Fruit fly (Drosophila melanogaster) whole organism, embryonic: ENCODE results near the gene pbl.

Experiments
- CG10366 ChIP-seq: fragments of 200-800 bp; sonication (Bioruptor generic); IDR thresholded peaks from 2 replicates; pipeline ENCODE4 v1.3.6; 2022; ENCODE audit warnings: missing biosample characterization, missing genetic modification characterization
- CG11504 ChIP-seq: fragments of 200-800 bp; sonication (Bioruptor generic); optimal IDR thresholded peaks from 3 replicates; lab custom pipeline; 2019; ENCODE audit warnings: missing biosample characterization, mild to moderate bottlenecking, missing genetic modification characterization, moderate library complexity
- CG13624 ChIP-seq: fragments of 200-800 bp; sonication (Bioruptor generic); optimal IDR thresholded peaks from 2 replicates; lab custom pipeline; 2016; ENCODE audit warnings: missing biosample characterization, missing genetic modification characterization
- CG13775 ChIP-seq: fragments of 200-800 bp; sonication (Bioruptor generic); optimal IDR thresholded peaks from 3 replicates; lab custom pipeline; 2017; ENCODE audit warnings: missing biosample characterization, mild to moderate bottlenecking, missing genetic modification characterization
- CG14050 ChIP-seq: fragments of 200-800 bp; sonication (Bioruptor generic); IDR thresholded peaks from 3 replicates; pipeline ENCODE4 v1.3.6; 2022; ENCODE audit warnings: missing biosample characterization, missing genetic modification characterization
- CG14441 ChIP-seq: fragments of 200-800 bp; sonication (Bioruptor generic); IDR thresholded peaks from 2 replicates; pipeline ENCODE4 v1.3.6; 2022; ENCODE audit warnings: missing biosample characterization, missing genetic modification characterization
- CG15514 ChIP-seq: fragments of 200-800 bp; sonication (Bioruptor generic); optimal IDR thresholded peaks from 3 replicates; lab custom pipeline; 2017; ENCODE audit warnings: missing biosample characterization, missing genetic modification characterization, mild to moderate bottlenecking, moderate library complexity, missing genetic modification reagents
- CG16815 ChIP-seq: fragments of 200-800 bp; sonication (Bioruptor generic); optimal IDR thresholded peaks from 3 replicates; lab custom pipeline; 2017; ENCODE audit warnings: missing biosample characterization, mild to moderate bottlenecking, missing genetic modification characterization
- CG17568 ChIP-seq: fragments of 200-800 bp; sonication (Bioruptor generic); optimal IDR thresholded peaks from 2 replicates; lab custom pipeline; 2018; ENCODE audit warnings: missing biosample characterization, mild to moderate bottlenecking, missing genetic modification characterization, moderate library complexity
- CG2678 ChIP-seq: fragments of 200-800 bp; sonication (Bioruptor generic); optimal IDR thresholded peaks from 3 replicates; lab custom pipeline; 2019; ENCODE audit warnings: missing biosample characterization, mild to moderate bottlenecking, missing genetic modification characterization, moderate library complexity
- CG30403 ChIP-seq: fragments of 200-800 bp; sonication (Bioruptor generic); optimal IDR thresholded peaks from 3 replicates; lab custom pipeline; 2016; ENCODE audit warnings: missing biosample characterization, missing genetic modification characterization
- CG32532 ChIP-seq: fragments of 200-800 bp; sonication (Bioruptor generic); IDR thresholded peaks from 2 replicates; pipeline ENCODE4 v1.3.6; 2022; ENCODE audit warnings: missing biosample characterization, missing genetic modification characterization
- CG3995 ChIP-seq: fragments of 200-800 bp; sonication (Bioruptor generic); optimal IDR thresholded peaks from 3 replicates; lab custom pipeline; 2016; ENCODE audit warnings: missing biosample characterization, missing genetic modification characterization
- CG6175 ChIP-seq: fragments of 200-800 bp; sonication (Bioruptor generic); IDR thresholded peaks from 3 replicates; pipeline ENCODE4 v1.3.6; 2022; ENCODE audit warnings: missing biosample characterization, missing genetic modification characterization
- CG6813 ChIP-seq: fragments of 200-800 bp; sonication (Bioruptor generic); optimal IDR thresholded peaks from 2 replicates; lab custom pipeline; 2017; ENCODE audit warnings: missing biosample characterization, missing genetic modification characterization, mild to moderate bottlenecking, moderate library complexity, missing genetic modification reagents
- CG7556 ChIP-seq: fragments of 200-800 bp; sonication (Bioruptor generic); optimal IDR thresholded peaks from 2 replicates; lab custom pipeline; 2017; ENCODE audit warnings: missing biosample characterization, mild to moderate bottlenecking, missing genetic modification characterization
- CG9727 ChIP-seq: fragments of 200-800 bp; sonication (Bioruptor generic); optimal IDR thresholded peaks from 3 replicates; lab custom pipeline; 2017; ENCODE audit warnings: missing biosample characterization, mild to moderate bottlenecking, missing genetic modification characterization
- CG9932 ChIP-seq: fragments of 200-800 bp; sonication (Bioruptor generic); IDR thresholded peaks from 2 replicates; pipeline ENCODE4 v1.3.6; 2022; ENCODE audit warnings: missing biosample characterization, missing genetic modification characterization
- D19B ChIP-seq: fragments of 200-800 bp; sonication (Bioruptor generic); optimal IDR thresholded peaks from 2 replicates; lab custom pipeline; 2017; ENCODE audit warnings: missing biosample characterization, mild to moderate bottlenecking, missing genetic modification characterization
- Dek ChIP-seq: fragments of 200-800 bp; sonication (Bioruptor generic); optimal IDR thresholded peaks from 3 replicates; lab custom pipeline; 2019; ENCODE audit warnings: missing biosample characterization, mild to moderate bottlenecking, missing genetic modification characterization, moderate library complexity
- HHEX ChIP-seq: fragments of 200-800 bp; sonication (Bioruptor generic); optimal IDR thresholded peaks from 3 replicates; lab custom pipeline; 2017; ENCODE audit warnings: missing biosample characterization, mild to moderate bottlenecking, missing genetic modification characterization, missing genetic modification reagents
- HLH3B ChIP-seq: fragments of 200-800 bp; sonication (Bioruptor generic); IDR thresholded peaks from 2 replicates; pipeline ENCODE4 v1.3.6; 2022; ENCODE audit warnings: missing biosample characterization, missing genetic modification characterization
- HLHmδ ChIP-seq: fragments of 200-800 bp; sonication (Bioruptor generic); optimal IDR thresholded peaks from 2 replicates; lab custom pipeline; 2018; ENCODE audit warnings: missing biosample characterization, mild to moderate bottlenecking, missing genetic modification characterization, moderate library complexity
- Hmx ChIP-seq: fragments of 200-800 bp; sonication (Bioruptor generic); optimal IDR thresholded peaks from 2 replicates; lab custom pipeline; 2016; ENCODE audit warnings: missing biosample characterization, missing genetic modification characterization
- Hr51 ChIP-seq, 2 experiments: fragments of 200-800 bp; sonication (Bioruptor generic); optimal IDR thresholded peaks; 2 replicates in 1 of 2; 3 replicates in 1 of 2; lab custom pipeline; 2016 to 2018; ENCODE audit warnings: missing biosample characterization in 2 of 2, missing genetic modification characterization in 2 of 2, mild to moderate bottlenecking in 1 of 2, moderate library complexity in 1 of 2
- Hsf ChIP-seq: fragments of 200-800 bp; sonication (Bioruptor generic); optimal IDR thresholded peaks from 3 replicates; lab custom pipeline; 2016; ENCODE audit warnings: missing biosample characterization, missing genetic modification characterization
- Meics ChIP-seq: fragments of 200-800 bp; sonication (Bioruptor generic); optimal IDR thresholded peaks from 2 replicates; lab custom pipeline; 2017; ENCODE audit warnings: missing biosample characterization, mild to moderate bottlenecking, missing genetic modification characterization
- Mrtf ChIP-seq: fragments of 200-800 bp; sonication (Bioruptor generic); IDR thresholded peaks from 3 replicates; pipeline ENCODE4 v1.3.6; 2022; ENCODE audit warnings: missing biosample characterization, missing genetic modification characterization
- NC2β ChIP-seq: fragments of 200-800 bp; sonication (Bioruptor generic); optimal IDR thresholded peaks from 2 replicates; lab custom pipeline; 2016; ENCODE audit warnings: missing biosample characterization, missing genetic modification characterization
- Nf-YC ChIP-seq: fragments of 200-800 bp; optimal IDR thresholded peaks from 3 replicates; lab custom pipeline; 2019; ENCODE audit warnings: missing biosample characterization, mild to moderate bottlenecking, missing genetic modification characterization, moderate library complexity
- Rfx ChIP-seq: fragments of 200-800 bp; sonication (Bioruptor generic); IDR thresholded peaks from 2 replicates; pipeline ENCODE4 v1.3.6; 2022; ENCODE audit warnings: missing biosample characterization, missing genetic modification characterization
- Six4 ChIP-seq: fragments of 200-800 bp; sonication (Bioruptor generic); optimal IDR thresholded peaks from 2 replicates; lab custom pipeline; 2016; ENCODE audit warnings: missing biosample characterization, missing genetic modification characterization
- Vsx1 ChIP-seq: fragments of 200-800 bp; sonication (Bioruptor generic); optimal IDR thresholded peaks from 2 replicates; lab custom pipeline; 2017; ENCODE audit warnings: missing biosample characterization, mild to moderate bottlenecking, missing genetic modification characterization, missing genetic modification reagents
- ap ChIP-seq: fragments of 200-800 bp; sonication (Bioruptor generic); IDR thresholded peaks from 2 replicates; pipeline ENCODE4 v1.3.6; 2022; ENCODE audit warnings: missing biosample characterization, missing genetic modification characterization
- cad ChIP-seq: fragments of >200 bp; optimal IDR thresholded peaks from 2 replicates; lab custom pipeline; 2017; ENCODE audit warnings: missing biosample characterization, missing genetic modification characterization
- cato ChIP-seq: fragments of 200-800 bp; sonication (Bioruptor generic); optimal IDR thresholded peaks from 2 replicates; lab custom pipeline; 2016; ENCODE audit warnings: missing biosample characterization, missing genetic modification characterization, borderline replicate concordance
- chinmo ChIP-seq: fragments of 200-800 bp; sonication (Bioruptor generic); IDR thresholded peaks from 4 replicates; pipeline ENCODE4 v1.3.6; 2022; ENCODE audit warnings: missing biosample characterization, missing genetic modification characterization; ENCODE audit not compliant: partially characterized antibody
- fd96Cb ChIP-seq: fragments of 200-800 bp; sonication (Bioruptor generic); optimal IDR thresholded peaks from 2 replicates; lab custom pipeline; 2018; ENCODE audit warnings: missing biosample characterization, mild to moderate bottlenecking, missing genetic modification characterization, moderate library complexity
- gcm ChIP-seq: fragments of 200-800 bp; sonication (Bioruptor generic); optimal IDR thresholded peaks from 2 replicates; lab custom pipeline; 2019; ENCODE audit warnings: missing biosample characterization, mild to moderate bottlenecking, missing genetic modification characterization, moderate library complexity
- mam ChIP-seq: fragments of 200-800 bp; sonication (Bioruptor generic); optimal IDR thresholded peaks from 3 replicates; lab custom pipeline; 2016; ENCODE audit warnings: missing biosample characterization, missing genetic modification characterization
- pan ChIP-seq, 4 experiments: fragments of >200 bp in 3 of 4; fragments of 200-800 bp in 1 of 4; sonication (Bioruptor generic) in 1 of 4; optimal IDR thresholded peaks in 3 of 4; IDR thresholded peaks in 1 of 4; 2 replicates each; pipeline versions ENCODE4 v1.3.6 to Lab custom; 2017 to 2022; ENCODE audit warnings: missing biosample characterization in 2 of 4, missing genetic modification characterization in 2 of 4, mixed read lengths in 1 of 4
- prd ChIP-seq, 3 experiments: fragments of >200 bp in 2 of 3; fragments of 200-800 bp in 1 of 3; sonication (Bioruptor generic) in 1 of 3; optimal IDR thresholded peaks in 2 of 3; IDR thresholded peaks in 1 of 3; 2 replicates in 2 of 3; 3 replicates in 1 of 3; pipeline versions ENCODE4 v1.3.6 to Lab custom; 2017 to 2022; ENCODE audit warnings: missing biosample characterization in 1 of 3, missing genetic modification characterization in 1 of 3
- sens ChIP-seq: fragments of 200-800 bp; sonication (Bioruptor generic); peaks from one replicate; lab custom pipeline; 2016; ENCODE audit warnings: missing biosample characterization, missing genetic modification characterization
- shn ChIP-seq: fragments of 200-800 bp; sonication (Bioruptor generic); optimal IDR thresholded peaks from 3 replicates; lab custom pipeline; 2016; ENCODE audit warnings: missing biosample characterization, missing genetic modification characterization
- slp2 ChIP-seq: fragments of 200-800 bp; sonication (Bioruptor generic); optimal IDR thresholded peaks from 2 replicates; lab custom pipeline; 2016; ENCODE audit warnings: missing biosample characterization, missing genetic modification characterization
- stc ChIP-seq: fragments of 200-800 bp; sonication (Bioruptor generic); IDR thresholded peaks from 2 replicates; pipeline ENCODE4 v1.3.6; 2022; ENCODE audit warnings: missing biosample characterization, missing genetic modification characterization
- tna ChIP-seq: fragments of 200-800 bp; sonication (Bioruptor generic); IDR thresholded peaks from 2 replicates; pipeline ENCODE4 v1.3.6; 2022; ENCODE audit warnings: missing biosample characterization, missing genetic modification characterization; ENCODE audit not compliant: partially characterized antibody

pbl gene

dm6 chr3L:7862238-7863022 is 49.3 kb downstream of the pbl start (continued):
- TF ChIP-seq NC2β (GFP tag; lab: Kevin White, UChicago) (no peak), Hsf (GFP tag; lab: Kevin White, UChicago) (peak; percentile 32), CG6813 (GFP tag; lab: Kevin White, UChicago) (peak; percentile 16), sens (GFP tag; lab: Kevin White, UChicago) (peak; percentile 74), tna (GFP tag; lab: Robert Waterston, UW) (0 out of 2 replicates have a peak, but pooled peaks have one; percentile 35), prd (optimal IDR thresholded peaks at IDR 0.05; lab: Kevin White, UChicago) (no peak), prd (GFP tag; IDR thresholded peaks at IDR 0.05; lab: Robert Waterston, UW) (peak; percentile 29; the same call in 2 of the 3 replicates), pan (optimal IDR thresholded peaks at IDR 0.05; lab: Kevin White, UChicago) (no peak), pan (GFP tag; optimal IDR thresholded peaks at IDR 0.05 in 1 of 2, IDR thresholded peaks at IDR 0.05 in 1 of 2) (peak in 1 of 2 experiments; percentile 6), CG10366 (GFP tag; lab: Robert Waterston, UW) (peak; percentile 24; the same call in 1 of the 2 replicates), Hmx (GFP tag; lab: Kevin White, UChicago) (peak; percentile 19), fd96Cb (tag; lab: Kevin White, UChicago) (peak; percentile 5), CG16815 (GFP tag; lab: Kevin White, UChicago) (peak; percentile 21), Vsx1 (GFP tag; lab: Kevin White, UChicago) (peak; percentile 58), CG13775 (GFP tag; lab: Kevin White, UChicago) (peak; percentile 40), CG14050 (GFP tag; lab: Robert Waterston, UW) (no peak), Meics (GFP tag; lab: Kevin White, UChicago) (peak; percentile 62), ap (GFP tag; lab: Robert Waterston, UW) (0 out of 2 replicates have a peak, but pooled peaks have one; percentile 12), CG30403 (GFP tag; lab: Kevin White, UChicago) (peak; percentile 55), CG11504 (tag; lab: Kevin White, UChicago) (peak; percentile 60), Six4 (peak; percentile 16), CG9932 (GFP tag; lab: Robert Waterston, UW) (peak; percentile 59), Nf-YC (tag; lab: Kevin White, UChicago) (peak; percentile 19), CG32532 (GFP tag; lab: Robert Waterston, UW) (peak; percentile 55; the same call in 1 of the 2 replicates), CG6175 (no peak), cato (no peak), CG13624 (GFP tag; lab: Kevin White, UChicago) (no peak), Mrtf (GFP tag; lab: Robert Waterston, UW) (0 out of 3 replicates have a peak, but pooled peaks have one; percentile 6), CG3995 (no peak), stc (no peak), CG14441 (GFP tag; lab: Robert Waterston, UW) (peak; percentile 8; the same call in 1 of the 2 replicates), D19B (GFP tag; lab: Kevin White, UChicago) (peak; percentile 31), gcm (GFP tag; lab: Kevin White, UChicago) (peak; percentile 82), mam (peak; percentile 3), CG2678 (tag; lab: Kevin White, UChicago) (peak; percentile 48), HHEX (GFP tag; lab: Kevin White, UChicago) (peak; percentile 9), CG7556 (GFP tag; lab: Kevin White, UChicago) (peak; percentile 56), shn (GFP tag; lab: Kevin White, UChicago) (no peak), Dek (peak; percentile 26), CG17568 (GFP tag; lab: Kevin White, UChicago) (peak; percentile 23), CG15514 (GFP tag; lab: Kevin White, UChicago) (no peak), Hr51 (GFP tag; optimal IDR thresholded peaks at IDR 0.05; lab: Kevin White, UChicago) (peak in 1 of 2 experiments; percentile 40), CG9727 (peak; percentile 65), HLHmδ (peak; percentile 13), HLH3B (GFP tag; lab: Robert Waterston, UW) (0 out of 2 replicates have a peak, but pooled peaks have one; percentile 43), slp2 (GFP tag; lab: Kevin White, UChicago) (peak; percentile 13), Rfx (peak; percentile 56), cad (GFP tag; lab: Kevin White, UChicago) (no peak), chinmo (GFP tag; lab: Robert Waterston, UW) (peak; percentile 94; the same call in 2 of the 4 replicates)
